Worm (Caenorhabditis elegans): Measurements from ENCODE around the gene psr-1.

Gene psr-1

DNA sequence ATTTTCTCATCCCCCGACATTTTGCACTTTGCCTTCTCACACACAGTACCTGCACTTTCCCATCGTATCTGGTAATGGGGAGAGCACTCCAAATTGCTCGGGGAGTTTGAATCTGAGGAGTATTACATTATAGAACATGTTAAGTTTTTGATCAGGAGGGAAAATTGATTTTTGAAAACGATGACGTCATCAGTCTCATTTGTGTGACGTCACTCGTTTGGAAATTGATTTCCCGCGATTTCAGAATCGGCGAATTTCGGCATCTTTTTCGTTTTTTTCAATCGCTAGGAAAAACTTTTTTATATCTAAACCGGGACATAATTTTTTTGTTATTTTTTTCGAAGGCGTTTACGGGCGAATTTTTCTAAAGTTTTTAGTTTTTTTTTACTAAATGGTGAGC lies 20.3 kb downstream of the psr-1 start:
- TF ChIP-seq T07F8.4 (tag; optimal IDR thresholded peaks at IDR 0.05): no peak
- no peak for TF ChIP-seq lag-1 (GFP tag; IDR thresholded peaks at IDR 0.05)
- TF ChIP-seq ztf-6 (GFP tag; IDR thresholded peaks at IDR 0.05): no peak

DNA sequence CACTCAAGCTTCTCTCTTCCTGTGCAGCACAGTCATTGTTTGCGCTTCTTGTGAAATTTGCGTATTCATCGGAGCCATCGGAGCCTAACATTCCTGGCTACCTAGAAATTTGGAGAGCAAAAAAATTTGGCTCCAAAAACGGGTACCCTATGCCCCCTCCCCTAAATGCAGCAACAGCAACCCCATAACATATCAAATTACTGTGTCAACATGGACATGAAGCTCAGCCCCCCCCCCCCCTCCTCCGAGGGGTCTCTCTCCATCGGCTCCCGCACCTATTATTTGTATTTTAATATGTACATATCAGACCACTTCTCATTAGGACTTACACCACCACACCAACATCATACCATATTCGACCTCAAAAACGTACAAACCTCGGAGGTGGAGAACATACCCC lies 21.3 kb downstream of the psr-1 start:
- TF ChIP-seq zfh-2 (GFP tag; conservative IDR thresholded peaks at IDR 0.05): peak; percentile 55; the same call in 1 of the 2 replicates
- no peak for TF ChIP-seq ama-1 (optimal IDR thresholded peaks at IDR 0.05)
- no peak for TF ChIP-seq ama-1 (GFP tag; optimal IDR thresholded peaks at IDR 0.05)

DNA sequence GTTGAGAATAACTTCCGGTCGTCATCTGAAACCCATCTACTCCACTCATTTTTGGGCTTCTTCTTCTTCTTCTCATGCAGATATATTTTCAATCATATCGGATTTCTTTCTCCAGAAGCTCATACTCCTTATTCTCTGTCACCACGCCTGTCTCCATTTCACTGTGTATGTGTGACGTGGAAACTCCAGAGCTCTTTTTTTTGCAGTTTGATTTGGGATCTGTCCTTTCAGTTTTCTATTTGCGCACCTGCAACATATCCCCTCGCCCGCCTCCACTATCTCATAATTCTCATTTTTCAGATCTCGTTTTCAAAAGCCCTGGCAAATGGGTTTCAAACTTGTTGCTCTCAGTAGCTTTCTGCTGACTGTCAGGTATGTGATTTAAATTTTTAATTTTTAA lies 25.7 kb downstream of the psr-1 start, which contains the start of gene kin-36:
Gene kin-36 (plus strand): TSS at position 301 of the 400 bp plus-strand sequence.
- TF ChIP-seq hlh-26 (GFP tag; conservative IDR thresholded peaks at IDR 0.05) (no peak), dpl-1 (GFP tag; optimal IDR thresholded peaks at IDR 0.05) (no peak), F57C9.4 (tag; optimal IDR thresholded peaks at IDR 0.05) (no peak)

DNA sequence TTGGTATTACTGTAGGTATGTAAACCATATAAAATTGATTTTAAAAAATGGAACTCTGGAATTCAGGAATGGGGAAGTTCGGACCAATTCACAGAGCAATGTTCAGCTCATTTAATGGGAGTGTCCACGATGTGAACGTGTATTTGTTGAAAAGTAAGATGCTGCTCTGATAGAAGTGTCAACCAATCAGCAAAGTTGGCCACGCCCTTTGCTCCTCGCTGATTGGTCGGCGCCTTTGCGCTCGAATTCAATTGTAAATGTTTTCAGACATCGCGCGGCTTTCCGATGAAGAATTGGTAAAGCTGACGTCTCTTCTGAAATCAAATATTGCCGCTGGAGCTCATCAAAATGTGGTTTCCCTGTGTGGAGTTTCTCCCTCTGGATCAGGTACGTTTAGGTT lies 30.1 kb downstream of the psr-1 start:
- TF ChIP-seq bed-1 (GFP tag; IDR thresholded peaks at IDR 0.05) (no peak), attf-6 (GFP tag; IDR thresholded peaks at IDR 0.05) (no peak), die-1 (tag; optimal IDR thresholded peaks at IDR 0.05) (no peak), T26A5.8 (tag; optimal IDR thresholded peaks at IDR 0.05) (no peak), madf-6 (GFP tag; IDR thresholded peaks at IDR 0.05) (no peak), tbx-9 (tag; optimal IDR thresholded peaks at IDR 0.05; ENCODE audit: borderline replicate concordance) (no peak)

DNA sequence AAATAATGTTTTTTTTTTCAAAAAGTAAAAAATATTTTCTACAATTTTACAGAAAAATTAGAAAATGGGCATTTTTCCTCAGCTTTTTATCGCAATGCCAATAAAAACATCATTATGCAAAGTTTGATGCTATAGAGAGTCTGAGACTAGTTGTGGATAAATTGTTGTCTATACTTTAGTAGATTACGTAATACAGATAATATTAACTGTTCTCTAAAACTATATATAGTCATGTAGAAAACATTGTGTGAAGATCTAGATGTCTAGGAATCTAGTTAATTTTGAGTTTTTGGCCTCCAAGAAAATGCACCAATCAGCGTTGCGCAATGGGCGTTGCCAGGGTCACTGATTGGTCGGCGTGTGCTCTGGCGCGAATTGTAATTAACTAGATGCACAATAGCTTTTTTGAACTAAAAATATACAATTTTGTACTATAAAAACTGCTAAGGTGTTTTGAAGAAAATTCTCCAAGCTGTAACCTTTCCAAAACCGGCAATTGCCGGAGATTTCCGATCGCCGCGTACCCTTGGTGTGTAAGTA lies 33.3 kb downstream of the psr-1 start:
- TF ChIP-seq C17E4.6 (GFP tag; IDR thresholded peaks at IDR 0.05) (no peak), somi-1 (GFP tag; optimal IDR thresholded peaks at IDR 0.05) (no peak), ztf-22 (GFP tag; optimal IDR thresholded peaks at IDR 0.05) (no peak), hrde-1 (tag; optimal IDR thresholded peaks at IDR 0.05; ENCODE audit: borderline replicate concordance) (no peak), nhr-27 (tag; optimal IDR thresholded peaks at IDR 0.05) (no peak), ceh-27 (GFP tag; optimal IDR thresholded peaks at IDR 0.05) (no peak), F57C9.4 (tag; optimal IDR thresholded peaks at IDR 0.05) (no peak), nfya-1 (tag; optimal IDR thresholded peaks at IDR 0.05; ENCODE audit: borderline replicate concordance, insufficient read depth) (no peak), unc-130 (GFP tag; optimal IDR thresholded peaks at IDR 0.05) (no peak), madf-10 (tag; optimal IDR thresholded peaks at IDR 0.05) (no peak), nfya-2 (GFP tag; IDR thresholded peaks at IDR 0.05) (no peak), rcor-1 (GFP tag; IDR thresholded peaks at IDR 0.05) (no peak), F55B11.4 (tag; optimal IDR thresholded peaks at IDR 0.05; ENCODE audit: borderline replicate concordance, insufficient read depth) (no peak), ets-4 (GFP tag; optimal IDR thresholded peaks at IDR 0.05) (no peak)

DNA sequence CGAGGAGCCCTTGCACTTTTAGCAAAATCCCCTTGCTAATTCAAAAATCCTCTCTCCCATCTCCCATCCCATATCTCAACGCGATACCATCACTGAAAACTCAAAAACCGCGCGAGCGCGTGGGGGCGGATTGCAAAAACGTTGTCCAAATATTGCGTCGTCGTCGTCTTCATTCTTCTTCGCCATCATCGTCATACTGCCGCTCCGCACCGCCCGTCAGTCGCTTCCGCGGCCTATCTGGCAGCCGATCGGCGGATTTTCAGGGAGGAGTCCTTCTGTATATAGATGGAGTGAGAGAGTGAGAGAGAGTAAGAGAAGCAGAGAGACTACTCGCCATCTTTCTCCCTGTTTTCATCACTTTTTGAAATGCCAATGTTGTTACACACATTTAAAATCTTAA lies 33.8 kb downstream of the psr-1 start:
- no peak for TF ChIP-seq Y53F4B.3 (GFP tag; IDR thresholded peaks at IDR 0.05)
- TF ChIP-seq B0336.3 (GFP tag; IDR thresholded peaks at IDR 0.05): no peak
- peak; percentile 66 for TF ChIP-seq zfh-2 (GFP tag; conservative IDR thresholded peaks at IDR 0.05)
- TF ChIP-seq ZK185.1 (tag; optimal IDR thresholded peaks at IDR 0.05; ENCODE audit: poor library complexity, severe bottlenecking): no peak
- no peak for TF ChIP-seq attf-3 (GFP tag; conservative IDR thresholded peaks at IDR 0.05)
- no peak for TF ChIP-seq madf-10 (tag; optimal IDR thresholded peaks at IDR 0.05)
- no peak for TF ChIP-seq F57A8.1 (GFP tag; optimal IDR thresholded peaks at IDR 0.05)
- TF ChIP-seq lsy-27 (tag; optimal IDR thresholded peaks at IDR 0.05; ENCODE audit: borderline replicate concordance, insufficient read depth): no peak
